ENCODE assay signal across 4 fruit fly cellular contexts in the genomic region with DNA sequence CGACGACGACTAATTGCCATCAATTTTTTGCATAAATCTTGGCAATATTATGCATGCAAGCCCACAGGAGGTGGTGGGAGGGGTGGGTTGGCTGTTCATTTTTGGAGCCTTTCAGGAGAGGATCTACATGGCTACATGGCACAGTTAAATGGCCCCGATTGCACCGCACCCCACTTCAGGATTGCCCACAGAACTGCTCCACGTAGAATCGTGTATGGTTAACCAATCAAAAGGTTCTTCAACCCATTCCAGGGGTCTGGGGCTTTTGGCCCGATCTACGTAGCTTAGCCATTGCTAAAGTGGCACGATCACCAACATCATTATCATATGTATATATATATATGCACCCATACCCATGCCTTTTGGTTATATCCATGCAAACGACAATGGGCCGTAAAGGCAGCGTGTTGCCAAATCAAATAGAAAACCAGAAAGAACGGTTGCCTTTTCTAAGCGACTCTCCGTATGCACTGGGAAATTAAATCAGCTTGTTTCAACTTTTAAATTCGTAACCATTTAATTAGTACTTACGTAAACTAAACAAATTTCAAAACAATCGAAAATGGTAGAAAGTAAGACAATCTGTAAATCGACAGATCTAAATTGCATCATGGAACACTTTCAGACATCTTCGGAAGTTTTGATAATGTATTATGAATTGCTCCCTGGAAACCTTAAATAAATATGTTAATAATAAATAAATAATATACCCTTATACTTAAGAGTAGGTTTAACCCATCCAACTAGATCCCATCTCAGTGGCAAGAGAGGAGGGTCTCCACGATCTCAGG.
TF ChIP-seq lines count a peak whose summit lies in the region.

No protein-coding gene starts in this region.

- TF ChIP-seq CTCF in whole organism, embryonic (GFP tag; optimal IDR thresholded peaks at IDR 0.05; lab: Kevin White, UChicago) = no peak

TF ChIP-seq in whole organism, embryonic, 481 proteins besides CTCF, POLR2A, EP300 and RAD21:
- TF ChIP-seq bsh (GFP tag; optimal IDR thresholded peaks at IDR 0.05; lab: Kevin White, UChicago) = peak in 1 of 2 experiments; percentile 47
- no peak for TF ChIP-seq CG34422 (GFP tag; IDR thresholded peaks at IDR 0.05; lab: Robert Waterston, UW)
- 0 out of 3 replicates have a peak, but pooled peaks have one; percentile 17 for TF ChIP-seq CG11560 (tag; IDR thresholded peaks at IDR 0.05; lab: Robert Waterston, UW)

TF ChIP-seq in whole organism, prepupa, 60 proteins besides CTCF, POLR2A, EP300 and RAD21 (continues in another document):
- peak in 1 of 2 experiments; percentile 8 for TF ChIP-seq salr (GFP tag; optimal IDR thresholded peaks at IDR 0.05; lab: Kevin White, UChicago)
- TF ChIP-seq CG31627 (GFP tag; optimal IDR thresholded peaks at IDR 0.05; lab: Kevin White, UChicago) = no peak
- TF ChIP-seq CG16779 (tag; optimal IDR thresholded peaks at IDR 0.05; lab: Kevin White, UChicago) = no peak
- no peak for TF ChIP-seq CG11762 (GFP tag; optimal IDR thresholded peaks at IDR 0.05; lab: Kevin White, UChicago; ENCODE audit: insufficient read depth)
- TF ChIP-seq CG10669 (GFP tag; optimal IDR thresholded peaks at IDR 0.05; lab: Kevin White, UChicago) = no peak
- peak; percentile 16 for TF ChIP-seq Ets96B (tag; optimal IDR thresholded peaks at IDR 0.05; lab: Kevin White, UChicago)
- no peak for TF ChIP-seq dac (GFP tag; optimal IDR thresholded peaks at IDR 0.05; lab: Kevin White, UChicago)
- TF ChIP-seq lz (GFP tag; optimal IDR thresholded peaks at IDR 0.05; lab: Kevin White, UChicago) = no peak
- no peak for TF ChIP-seq CG1621 (tag; optimal IDR thresholded peaks at IDR 0.05; lab: Kevin White, UChicago)
- no peak for TF ChIP-seq Sox102F (GFP tag; optimal IDR thresholded peaks at IDR 0.05; lab: Kevin White, UChicago)
- no peak for TF ChIP-seq Ets21C (GFP tag; optimal IDR thresholded peaks at IDR 0.05; lab: Kevin White, UChicago)
- no peak for TF ChIP-seq CG34406 (GFP tag; optimal IDR thresholded peaks at IDR 0.05; lab: Kevin White, UChicago)
- no peak for TF ChIP-seq net (GFP tag; optimal IDR thresholded peaks at IDR 0.05; lab: Kevin White, UChicago)
- no peak for TF ChIP-seq Hr4 (GFP tag; optimal IDR thresholded peaks at IDR 0.05; lab: Kevin White, UChicago)
- TF ChIP-seq Eip78C (GFP tag; lab: Kevin White, UChicago) = peak; percentile 44
- TF ChIP-seq Gug (GFP tag; IDR thresholded peaks at IDR 0.05; lab: Robert Waterston, UW) = no peak
- peak; percentile 9 for TF ChIP-seq OdsH (GFP tag; optimal IDR thresholded peaks at IDR 0.05; lab: Kevin White, UChicago)
- no peak for TF ChIP-seq CG7368 (GFP tag; optimal IDR thresholded peaks at IDR 0.05; lab: Kevin White, UChicago)
- TF ChIP-seq CG9139 (GFP tag; optimal IDR thresholded peaks at IDR 0.05; lab: Kevin White, UChicago) = no peak
- no peak for TF ChIP-seq topi (GFP tag; optimal IDR thresholded peaks at IDR 0.05; lab: Kevin White, UChicago)
- TF ChIP-seq Eip75B (GFP tag; optimal IDR thresholded peaks at IDR 0.05; lab: Kevin White, UChicago) = no peak
- no peak for TF ChIP-seq Sox14 (GFP tag; optimal IDR thresholded peaks at IDR 0.05; lab: Kevin White, UChicago)
- peak; percentile 0 for TF ChIP-seq acj6 (GFP tag; optimal IDR thresholded peaks at IDR 0.05; lab: Kevin White, UChicago)
- no peak for TF ChIP-seq Smox (GFP tag; optimal IDR thresholded peaks at IDR 0.05; lab: Kevin White, UChicago)
- no peak for TF ChIP-seq CG3919 (GFP tag; optimal IDR thresholded peaks at IDR 0.05; lab: Kevin White, UChicago)
- TF ChIP-seq CG6163 (GFP tag; IDR thresholded peaks at IDR 0.05; lab: Robert Waterston, UW) = no peak
- no peak for TF ChIP-seq CG15336 (GFP tag; IDR thresholded peaks at IDR 0.05; lab: Robert Waterston, UW)

TF ChIP-seq in whole organism, pupa, 21 proteins besides CTCF, POLR2A, EP300 and RAD21:
- peak; percentile 2 for TF ChIP-seq D1 (tag; optimal IDR thresholded peaks at IDR 0.05; lab: Kevin White, UChicago)
- TF ChIP-seq CG12605 (GFP tag; IDR thresholded peaks at IDR 0.05; lab: Robert Waterston, UW) = no peak
- no peak for TF ChIP-seq CG10348 (GFP tag; IDR thresholded peaks at IDR 0.05; lab: Robert Waterston, UW)
- TF ChIP-seq Pif1B (GFP tag; optimal IDR thresholded peaks at IDR 0.05; lab: Kevin White, UChicago) = peak; percentile 48
- TF ChIP-seq CG8301 (tag; optimal IDR thresholded peaks at IDR 0.05; lab: Kevin White, UChicago) = peak; percentile 74
- no peak for TF ChIP-seq Ets98B (GFP tag; IDR thresholded peaks at IDR 0.05; lab: Robert Waterston, UW)
- no peak for TF ChIP-seq CG34367 (tag; optimal IDR thresholded peaks at IDR 0.05; lab: Kevin White, UChicago)
- peak; percentile 5 for TF ChIP-seq CG17806 (tag; optimal IDR thresholded peaks at IDR 0.05; lab: Kevin White, UChicago)
- TF ChIP-seq CG13204 (GFP tag; optimal IDR thresholded peaks at IDR 0.05; lab: Kevin White, UChicago) = no peak
- peak; percentile 12 for TF ChIP-seq Pif1A (GFP tag; optimal IDR thresholded peaks at IDR 0.05; lab: Kevin White, UChicago)
- peak; percentile 68 for TF ChIP-seq CG9948 (tag; optimal IDR thresholded peaks at IDR 0.05; lab: Kevin White, UChicago)
- no peak for TF ChIP-seq CG32121 (GFP tag; IDR thresholded peaks at IDR 0.05; lab: Robert Waterston, UW)
- TF ChIP-seq CG15710 (tag; optimal IDR thresholded peaks at IDR 0.05; lab: Kevin White, UChicago) = no peak
- no peak for TF ChIP-seq gl (tag; optimal IDR thresholded peaks at IDR 0.05; lab: Kevin White, UChicago)
- TF ChIP-seq CG14655 (GFP tag; optimal IDR thresholded peaks at IDR 0.05; lab: Kevin White, UChicago) = peak; percentile 86
- TF ChIP-seq EcR (GFP tag; optimal IDR thresholded peaks at IDR 0.05; lab: Kevin White, UChicago) = peak; percentile 93
- TF ChIP-seq Snoo (tag; optimal IDR thresholded peaks at IDR 0.05; lab: Kevin White, UChicago) = no peak

TF ChIP-seq in whole organism, wandering third instar larva, 38 proteins besides CTCF, POLR2A, EP300 and RAD21:
- TF ChIP-seq GATAd (GFP tag; optimal IDR thresholded peaks at IDR 0.05; lab: Kevin White, UChicago) (no peak), psq (GFP tag; optimal IDR thresholded peaks at IDR 0.05; lab: Kevin White, UChicago) (peak; percentile 49)
